Fruit fly (Drosophila melanogaster): Measurements from ENCODE around the gene Hmx.

DNA sequence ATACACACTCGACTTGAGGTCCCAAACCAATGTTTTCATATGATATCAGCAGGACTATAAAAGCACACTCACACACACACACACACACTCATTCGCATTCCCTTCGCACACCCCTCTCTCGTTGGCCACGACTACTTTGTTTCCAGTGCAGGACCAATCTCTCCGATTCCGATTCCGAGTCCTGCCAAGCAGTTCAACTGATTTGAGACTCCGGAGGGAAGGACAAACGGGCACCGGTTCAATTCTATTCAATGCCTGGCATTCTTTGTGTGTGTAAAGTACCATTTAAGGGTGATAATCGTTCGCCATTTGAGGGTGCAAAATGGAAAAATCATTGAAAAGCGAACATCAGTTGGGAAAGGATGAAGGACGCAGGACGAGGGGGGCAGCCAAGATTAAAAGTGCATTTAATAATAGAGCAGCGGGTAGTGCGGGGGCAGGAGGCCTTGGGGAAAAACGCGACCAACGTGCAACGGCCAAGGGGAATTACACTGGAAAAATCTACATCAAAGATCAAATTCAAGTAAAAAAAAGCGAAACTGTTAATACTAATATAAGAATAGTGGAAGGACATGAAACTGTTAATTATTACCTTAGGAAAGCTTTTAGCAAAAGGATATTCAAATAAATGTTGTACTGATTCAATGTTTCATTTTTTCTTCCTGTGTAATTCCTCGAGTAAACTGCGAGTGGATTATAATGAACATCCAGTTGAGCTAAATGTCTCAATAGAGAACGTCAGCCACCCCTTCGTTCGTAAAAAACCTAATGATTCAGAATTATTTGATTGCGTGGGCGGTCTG lies 25.1 kb downstream of the Hmx start:
- TF ChIP-seq usp (GFP tag; optimal IDR thresholded peaks at IDR 0.05), result no peak
- no peak for TF ChIP-seq psq (optimal IDR thresholded peaks at IDR 0.05)
- no peak for TF ChIP-seq pan (optimal IDR thresholded peaks at IDR 0.05)
